Fruit fly (Drosophila melanogaster) whole organism, adult: Measurements from ENCODE around the gene CG4364.
A peak's percentile ranks its signal among the peaks of the same experiment; 100 is the strongest.

Experiments
- CG11617 ChIP-seq: fragments of 200-800 bp; sonication (Bioruptor generic); optimal IDR thresholded peaks from 2 replicates; lab custom pipeline; 2017; ENCODE audit warnings: mild to moderate bottlenecking, missing biosample characterization, missing genetic modification reagents, missing genetic modification characterization
- CG12768 ChIP-seq: fragments of 200-800 bp; sonication (Bioruptor generic); optimal IDR thresholded peaks from 2 replicates; lab custom pipeline; 2017; ENCODE audit warnings: missing biosample characterization, missing genetic modification characterization, mild to moderate bottlenecking, moderate library complexity, missing genetic modification reagents
- CG1620 ChIP-seq: fragments of 200-800 bp; sonication (Bioruptor generic); optimal IDR thresholded peaks from 2 replicates; lab custom pipeline; 2016; ENCODE audit warnings: missing biosample characterization, missing genetic modification characterization
- CG7045 ChIP-seq: fragments of 200-800 bp; sonication (Bioruptor generic); optimal IDR thresholded peaks from 2 replicates; lab custom pipeline; 2017; ENCODE audit warnings: missing biosample characterization, mild to moderate bottlenecking, missing genetic modification characterization
- Hr96 ChIP-seq: fragments of 200-800 bp; sonication (Bioruptor generic); optimal IDR thresholded peaks from 2 replicates; lab custom pipeline; 2016; ENCODE audit warnings: missing biosample characterization, missing genetic modification characterization
- Mnt ChIP-seq: fragments of 200-800 bp; sonication (Bioruptor generic); optimal IDR thresholded peaks from 2 replicates; lab custom pipeline; 2016; ENCODE audit warnings: missing biosample characterization, mild to moderate bottlenecking, missing genetic modification characterization
- bab1 ChIP-seq: fragments of 200-800 bp; sonication (Bioruptor generic); optimal IDR thresholded peaks from 3 replicates; lab custom pipeline; 2019; ENCODE audit warnings: missing biosample characterization, mild to moderate bottlenecking, missing genetic modification characterization, moderate library complexity
- cic ChIP-seq: fragments of 200-800 bp; sonication (Bioruptor generic); optimal IDR thresholded peaks from 2 replicates; lab custom pipeline; 2017; ENCODE audit warnings: missing biosample characterization, mild to moderate bottlenecking, missing genetic modification characterization, moderate library complexity
- cnc ChIP-seq, 2 experiments: fragments of >200 bp; optimal IDR thresholded peaks; 2 replicates each; lab custom pipeline; 2017
- kay ChIP-seq: fragments of 200-800 bp; sonication (Bioruptor generic); peaks from one replicate; lab custom pipeline; 2016; ENCODE audit warnings: missing biosample characterization, missing genetic modification characterization, borderline replicate concordance
- tj ChIP-seq: fragments of 200-800 bp; sonication (Bioruptor generic); optimal IDR thresholded peaks from 3 replicates; lab custom pipeline; 2017; ENCODE audit warnings: missing biosample characterization, mild to moderate bottlenecking, missing genetic modification characterization, moderate library complexity
- toe ChIP-seq: fragments of 200-800 bp; sonication (Bioruptor generic); optimal IDR thresholded peaks from 2 replicates; lab custom pipeline; 2016; ENCODE audit warnings: missing biosample characterization, missing genetic modification characterization

DNA sequence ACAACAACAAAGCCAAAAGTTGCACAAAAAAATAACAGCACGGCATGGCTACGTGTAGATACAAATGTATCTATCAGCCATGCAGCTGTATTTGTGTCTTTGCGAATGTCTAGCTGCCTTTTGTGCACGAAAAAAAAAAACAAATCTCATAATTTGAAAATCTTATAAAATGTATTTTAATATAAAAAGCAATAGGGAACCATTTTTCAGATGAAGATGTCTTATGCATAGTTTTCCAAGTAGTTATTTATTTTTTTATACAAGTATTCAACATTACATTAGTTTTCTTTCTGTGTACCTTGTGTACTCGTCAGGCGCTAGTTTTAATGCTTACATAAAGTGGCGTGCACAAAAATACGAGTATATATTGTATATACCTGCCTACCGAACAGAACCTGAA lies 41.7 kb downstream of the CG4364 start:
- TF ChIP-seq kay (GFP tag; lab: Kevin White, UChicago) = no peak
- no peak for TF ChIP-seq cic
- TF ChIP-seq bab1 (GFP tag; lab: Kevin White, UChicago) = no peak
- TF ChIP-seq Hr96 (GFP tag; lab: Kevin White, UChicago) = no peak
- no peak for TF ChIP-seq CG11617 (GFP tag; lab: Kevin White, UChicago)
- TF ChIP-seq toe (GFP tag; lab: Kevin White, UChicago) = peak; percentile 28
- TF ChIP-seq CG12768 (GFP tag; lab: Kevin White, UChicago) = peak; percentile 3
- TF ChIP-seq cnc (optimal IDR thresholded peaks at IDR 0.05; lab: Kevin White, UChicago) = no peak
- no peak for TF ChIP-seq Mnt (GFP tag; lab: Kevin White, UChicago)
- TF ChIP-seq tj (GFP tag; lab: Kevin White, UChicago) = no peak
- peak; percentile 34 for TF ChIP-seq CG7045 (GFP tag; lab: Kevin White, UChicago)
- no peak for TF ChIP-seq CG1620 (GFP tag; lab: Kevin White, UChicago)
